Worm (Caenorhabditis elegans): ENCODE results near the gene col-130.

col-130 gene

ce11 chrIV:12399983-12400382, 28.3 kb downstream of the col-130 start (continued):
- no peak for TF ChIP-seq nhr-11 (tag; optimal IDR thresholded peaks at IDR 0.05)
- TF ChIP-seq nhr-25 (tag; optimal IDR thresholded peaks at IDR 0.05; ENCODE audit: borderline replicate concordance, insufficient read depth): no peak
- peak in 1 of 2 experiments; percentile 17 for TF ChIP-seq lsy-2 (tag; optimal IDR thresholded peaks at IDR 0.05)
- TF ChIP-seq lin-1 (GFP tag; IDR thresholded peaks at IDR 0.05): peak; percentile 38; the same call in 1 of the 2 replicates
- TF ChIP-seq Y105C5A.15 (GFP tag; IDR thresholded peaks at IDR 0.05): no peak
- TF ChIP-seq skn-1 (tag; optimal IDR thresholded peaks at IDR 0.05): no peak
- TF ChIP-seq nhr-77 (tag; optimal IDR thresholded peaks at IDR 0.05): no peak
- TF ChIP-seq ZK546.5 (tag; optimal IDR thresholded peaks at IDR 0.05): no peak
- TF ChIP-seq tag-97 (GFP tag; IDR thresholded peaks at IDR 0.05): no peak
- TF ChIP-seq lin-38 (GFP tag; IDR thresholded peaks at IDR 0.05): no peak
- no peak for TF ChIP-seq ceh-28 (tag; optimal IDR thresholded peaks at IDR 0.05)
- no peak for TF ChIP-seq nhr-111 (GFP tag; optimal IDR thresholded peaks at IDR 0.05)
- no peak for TF ChIP-seq jun-1 (tag; optimal IDR thresholded peaks at IDR 0.05)
- no peak for TF ChIP-seq madf-5 (GFP tag; IDR thresholded peaks at IDR 0.05)
- peak; percentile 11 for TF ChIP-seq mxl-3 (GFP tag; optimal IDR thresholded peaks at IDR 0.05)
- peak; percentile 83 for TF ChIP-seq dve-1 (tag; optimal IDR thresholded peaks at IDR 0.05; ENCODE audit: insufficient read depth)
- no peak for TF ChIP-seq aha-1 (tag)
- TF ChIP-seq fkh-10 (GFP tag; optimal IDR thresholded peaks at IDR 0.05): no peak
- no peak for TF ChIP-seq mes-2 (tag; optimal IDR thresholded peaks at IDR 0.05; ENCODE audit: poor library complexity, severe bottlenecking)
- no peak for TF ChIP-seq dmd-9 (GFP tag; IDR thresholded peaks at IDR 0.05)
- TF ChIP-seq nhr-76 (tag; optimal IDR thresholded peaks at IDR 0.05): no peak
- no peak for TF ChIP-seq nhr-237 (tag; optimal IDR thresholded peaks at IDR 0.05)
- TF ChIP-seq php-3 (GFP tag; IDR thresholded peaks at IDR 0.05): peak; percentile 65
- TF ChIP-seq attf-4 (tag; optimal IDR thresholded peaks at IDR 0.05): no peak
- no peak for TF ChIP-seq nhr-10 (tag; optimal IDR thresholded peaks at IDR 0.05)
- no peak for TF ChIP-seq unc-130 (GFP tag; optimal IDR thresholded peaks at IDR 0.05)
- TF ChIP-seq ztf-7 (tag; optimal IDR thresholded peaks at IDR 0.05): peak; percentile 50
- no peak for TF ChIP-seq ceh-82 (tag; optimal IDR thresholded peaks at IDR 0.05)
- TF ChIP-seq lim-7 (GFP tag; IDR thresholded peaks at IDR 0.05): no peak
- TF ChIP-seq mdt-29 (GFP tag; IDR thresholded peaks at IDR 0.05): no peak
- no peak for TF ChIP-seq hif-1 (tag; optimal IDR thresholded peaks at IDR 0.05)
- no peak for TF ChIP-seq mxl-2 (GFP tag; conservative IDR thresholded peaks at IDR 0.05)
- no peak for TF ChIP-seq dmd-8 (GFP tag; IDR thresholded peaks at IDR 0.05)
- TF ChIP-seq pqm-1 (tag; optimal IDR thresholded peaks at IDR 0.05): peak; percentile 80
- TF ChIP-seq rbr-2 (tag; optimal IDR thresholded peaks at IDR 0.05): no peak
- no peak for TF ChIP-seq lin-13 (GFP tag; optimal IDR thresholded peaks at IDR 0.05)
- no peak for TF ChIP-seq zfp-3 (GFP tag; conservative IDR thresholded peaks at IDR 0.05)
- no peak for TF ChIP-seq ceh-62 (tag; optimal IDR thresholded peaks at IDR 0.05)
- TF ChIP-seq duxl-1 (tag; optimal IDR thresholded peaks at IDR 0.05; ENCODE audit: poor library complexity): no peak
- no peak for TF ChIP-seq T26A8.4 (GFP tag; IDR thresholded peaks at IDR 0.05)
- TF ChIP-seq nhr-48 (tag; optimal IDR thresholded peaks at IDR 0.05): peak; percentile 38
- TF ChIP-seq aly-2 (tag; optimal IDR thresholded peaks at IDR 0.05): no peak
- TF ChIP-seq ces-1 (GFP tag; optimal IDR thresholded peaks at IDR 0.05): no peak
- TF ChIP-seq nhr-6 (tag; optimal IDR thresholded peaks at IDR 0.05): no peak
- TF ChIP-seq zag-1 (tag; optimal IDR thresholded peaks at IDR 0.05): no peak
- no peak for TF ChIP-seq snpc-1.2 (GFP tag; IDR thresholded peaks at IDR 0.05)
- no peak for TF ChIP-seq saeg-2 (GFP tag; IDR thresholded peaks at IDR 0.05)
- TF ChIP-seq lin-39 (tag; optimal IDR thresholded peaks at IDR 0.05): no peak
- no peak for TF ChIP-seq F37D6.2 (tag; optimal IDR thresholded peaks at IDR 0.05)
- no peak for TF ChIP-seq unc-39 (tag; optimal IDR thresholded peaks at IDR 0.05)
- TF ChIP-seq ceh-44 (GFP tag; IDR thresholded peaks at IDR 0.05): no peak
- no peak for TF ChIP-seq ctbp-1 (GFP tag; IDR thresholded peaks at IDR 0.05)
- TF ChIP-seq daf-19 (GFP tag; conservative IDR thresholded peaks at IDR 0.05): no peak
